Fruit fly (Drosophila melanogaster): Measurements from ENCODE around the gene hbt.
A peak's percentile ranks its signal among the peaks of the same experiment; 100 is the strongest.

hbt gene

dm6 chr2L:13331021-13331420 lies at the start of gene hbt:
Gene hbt (minus strand): TSS chr2L:13331121.
- no peak for TF ChIP-seq pan (optimal IDR thresholded peaks at IDR 0.05)
- TF ChIP-seq usp (GFP tag; optimal IDR thresholded peaks at IDR 0.05) = no peak
- TF ChIP-seq Dll (optimal IDR thresholded peaks at IDR 0.05) = no peak
- no peak for TF ChIP-seq psq (optimal IDR thresholded peaks at IDR 0.05)
- no peak for TF ChIP-seq EcR (GFP tag; optimal IDR thresholded peaks at IDR 0.05)
- no peak for TF ChIP-seq CG8478 (optimal IDR thresholded peaks at IDR 0.05)

- TF ChIP-seq Dll (optimal IDR thresholded peaks at IDR 0.05) = no peak
- peak; percentile 83 for TF ChIP-seq pan (optimal IDR thresholded peaks at IDR 0.05)
Measured at dm6 chr2L:13378488-13378964, 47.6 kb upstream of the hbt start, which contains the start of the genes CG9302 and beta'COP. Gene CG9302 (minus strand): TSS chr2L:13378538. Gene beta'COP (plus strand): TSS chr2L:13378902.

dm6 chr2L:13376086-13376485 lies 45.2 kb upstream of the hbt start:
- no peak for TF ChIP-seq EcR (GFP tag; optimal IDR thresholded peaks at IDR 0.05)

- TF ChIP-seq EcR (GFP tag; optimal IDR thresholded peaks at IDR 0.05) (no peak), psq (optimal IDR thresholded peaks at IDR 0.05) (no peak), usp (GFP tag; optimal IDR thresholded peaks at IDR 0.05) (no peak), Dll (optimal IDR thresholded peaks at IDR 0.05) (no peak), CG8478 (optimal IDR thresholded peaks at IDR 0.05) (no peak), pan (optimal IDR thresholded peaks at IDR 0.05) (no peak)
Measured at dm6 chr2L:13373435-13374242, 42.7 kb upstream of the hbt start, which contains the start of the genes Bdp1 and CG6565. Gene Bdp1 (minus strand): TSS chr2L:13373890. Gene CG6565 (plus strand): TSS chr2L:13374019.

- TF ChIP-seq EcR (GFP tag; optimal IDR thresholded peaks at IDR 0.05) = no peak
- TF ChIP-seq CG8478 (optimal IDR thresholded peaks at IDR 0.05) = no peak
- TF ChIP-seq psq (optimal IDR thresholded peaks at IDR 0.05) = no peak
- no peak for TF ChIP-seq usp (GFP tag; optimal IDR thresholded peaks at IDR 0.05)
- no peak for TF ChIP-seq pan (optimal IDR thresholded peaks at IDR 0.05)
- no peak for TF ChIP-seq Dll (optimal IDR thresholded peaks at IDR 0.05)
Measured at dm6 chr2L:13370762-13371161, 39.8 kb upstream of the hbt start, which contains the start of gene ND-B22. Gene ND-B22 (minus strand): TSS chr2L:13371110.

dm6 chr2L:13368940-13369339 lies 38.0 kb upstream of the hbt start, which contains the start of gene CG31855:
Gene CG31855 (plus strand): TSS chr2L:13369204.
- no peak for TF ChIP-seq Dll (optimal IDR thresholded peaks at IDR 0.05)
- TF ChIP-seq psq (optimal IDR thresholded peaks at IDR 0.05) = no peak
- TF ChIP-seq EcR (GFP tag; optimal IDR thresholded peaks at IDR 0.05) = no peak
- no peak for TF ChIP-seq CG8478 (optimal IDR thresholded peaks at IDR 0.05)
- no peak for TF ChIP-seq usp (GFP tag; optimal IDR thresholded peaks at IDR 0.05)
- TF ChIP-seq pan (optimal IDR thresholded peaks at IDR 0.05) = no peak

- no peak for TF ChIP-seq usp (GFP tag; optimal IDR thresholded peaks at IDR 0.05)
- no peak for TF ChIP-seq EcR (GFP tag; optimal IDR thresholded peaks at IDR 0.05)
- no peak for TF ChIP-seq CG8478 (optimal IDR thresholded peaks at IDR 0.05)
- TF ChIP-seq Dll (optimal IDR thresholded peaks at IDR 0.05) = no peak
- TF ChIP-seq pan (optimal IDR thresholded peaks at IDR 0.05) = no peak
- no peak for TF ChIP-seq psq (optimal IDR thresholded peaks at IDR 0.05)
Measured at dm6 chr2L:13367378-13367777, 36.5 kb upstream of the hbt start, which contains the start of gene Tap42. Gene Tap42 (plus strand): TSS chr2L:13367617.

- no peak for TF ChIP-seq psq (optimal IDR thresholded peaks at IDR 0.05)
- TF ChIP-seq CG8478 (optimal IDR thresholded peaks at IDR 0.05) = no peak
- TF ChIP-seq pan (optimal IDR thresholded peaks at IDR 0.05) = no peak
- TF ChIP-seq usp (GFP tag; optimal IDR thresholded peaks at IDR 0.05) = no peak
- no peak for TF ChIP-seq EcR (GFP tag; optimal IDR thresholded peaks at IDR 0.05)
- TF ChIP-seq Dll (optimal IDR thresholded peaks at IDR 0.05) = no peak
Measured at dm6 chr2L:13366109-13366747, 35.3 kb upstream of the hbt start, which contains the start of the genes Nnp-1 and Grx3. Gene Nnp-1 (minus strand): TSS chr2L:13366189. Gene Grx3 (plus strand): TSS chr2L:13366447.

- TF ChIP-seq CG8478 (optimal IDR thresholded peaks at IDR 0.05) = no peak
- TF ChIP-seq pan (optimal IDR thresholded peaks at IDR 0.05) = no peak
- no peak for TF ChIP-seq psq (optimal IDR thresholded peaks at IDR 0.05)
- TF ChIP-seq usp (GFP tag; optimal IDR thresholded peaks at IDR 0.05) = no peak
Measured at dm6 chr2L:13362953-13363352, 32.0 kb upstream of the hbt start.

- no peak for TF ChIP-seq usp (GFP tag; optimal IDR thresholded peaks at IDR 0.05)
- no peak for TF ChIP-seq pan (optimal IDR thresholded peaks at IDR 0.05)
- TF ChIP-seq psq (optimal IDR thresholded peaks at IDR 0.05) = no peak
- no peak for TF ChIP-seq EcR (GFP tag; optimal IDR thresholded peaks at IDR 0.05)
- TF ChIP-seq Dll (optimal IDR thresholded peaks at IDR 0.05) = no peak
- no peak for TF ChIP-seq CG8478 (optimal IDR thresholded peaks at IDR 0.05)
Measured at dm6 chr2L:13361465-13361864, 30.5 kb upstream of the hbt start, which contains the start of gene CG9377. Gene CG9377 (minus strand): TSS chr2L:13361565.

dm6 chr2L:13354580-13355347 lies 23.8 kb upstream of the hbt start, which contains the start of gene CG9395:
Gene CG9395 (minus strand): TSS chr2L:13355073.
- TF ChIP-seq Dll (optimal IDR thresholded peaks at IDR 0.05) (no peak), pan (optimal IDR thresholded peaks at IDR 0.05) (no peak)
